Worm (Caenorhabditis elegans) whole organism, L4 larva: ENCODE data around the gene sre-34.

Experiments used
- F10B5.3 ChIP-seq: sonication (generic microtip); optimal IDR thresholded peaks from 2 replicates; lab custom pipeline; 2016; ENCODE audit warnings: mild to moderate bottlenecking, missing genetic modification characterization, missing compliant biosample characterization
- F26F4.8 ChIP-seq: fragments of 200-800 bp; sonication (Bioruptor generic); conservative IDR thresholded peaks from 2 replicates; pipeline ENCODE4 v1.3.6; 2022; ENCODE audit warnings: missing genetic modification characterization, missing compliant biosample characterization
- F49E8.2 ChIP-seq: sonication (generic microtip); optimal IDR thresholded peaks from 2 replicates; lab custom pipeline; 2016; ENCODE audit warnings: missing compliant biosample characterization, mild to moderate bottlenecking, missing genetic modification characterization, borderline replicate concordance
- Y75B8A.6 ChIP-seq: fragments of 200-800 bp; sonication (Bioruptor generic); IDR thresholded peaks from 2 replicates; pipeline ENCODE4 v1.3.6; 2022; ENCODE audit warnings: missing genetic modification reagents, missing genetic modification characterization, missing compliant biosample characterization
- ama-1 ChIP-seq: fragments of 150-350 bp; optimal IDR thresholded peaks from 2 replicates; lab custom pipeline; 2014; ENCODE audit warnings: inconsistent platforms, mixed read lengths
- ceh-44 ChIP-seq: fragments of 200-800 bp; sonication (Bioruptor generic); IDR thresholded peaks from 2 replicates; pipeline ENCODE4 v1.3.6; 2022; ENCODE audit warnings: missing genetic modification reagents, missing genetic modification characterization, missing compliant biosample characterization
- ceh-62 ChIP-seq: sonication (generic microtip); optimal IDR thresholded peaks from 2 replicates; lab custom pipeline; 2017; ENCODE audit warnings: missing biosample characterization, missing genetic modification characterization
- dmd-6 ChIP-seq: fragments of 200-800 bp; sonication (Bioruptor generic); IDR thresholded peaks from 2 replicates; pipeline ENCODE4 v1.3.6; 2022; ENCODE audit warnings: missing genetic modification reagents, missing genetic modification characterization, missing compliant biosample characterization
- dmd-8 ChIP-seq: fragments of 200-800 bp; sonication (Bioruptor generic); IDR thresholded peaks from 2 replicates; pipeline ENCODE4 v1.3.6; 2022; ENCODE audit warnings: missing genetic modification characterization, missing compliant biosample characterization
- dmd-9 ChIP-seq: fragments of 200-800 bp; sonication (Bioruptor generic); IDR thresholded peaks from 2 replicates; pipeline ENCODE4 v1.3.6; 2022; ENCODE audit warnings: missing genetic modification reagents, missing genetic modification characterization, missing compliant biosample characterization
- egl-43 ChIP-seq: fragments of 200-800 bp; sonication (Bioruptor generic); IDR thresholded peaks from 2 replicates; pipeline ENCODE4 v1.3.6; 2022; ENCODE audit warnings: missing genetic modification reagents, missing genetic modification characterization, missing compliant biosample characterization
- fkh-10 ChIP-seq: fragments of 150-350 bp; optimal IDR thresholded peaks from 2 replicates; lab custom pipeline; 2014; ENCODE audit warnings: missing biosample characterization, missing genetic modification reagents, missing genetic modification characterization
- hlh-11 ChIP-seq: fragments of 200-800 bp; sonication (Bioruptor generic); optimal IDR thresholded peaks from 2 replicates; lab custom pipeline; 2018; ENCODE audit warnings: mild to moderate bottlenecking, missing genetic modification characterization, missing compliant biosample characterization
- lim-7 ChIP-seq: fragments of 200-800 bp; sonication (Bioruptor generic); IDR thresholded peaks from 2 replicates; pipeline ENCODE4 v1.3.6; 2022; ENCODE audit warnings: missing genetic modification characterization, missing compliant biosample characterization
- lin-29 ChIP-seq: fragments of 200-800 bp; sonication (Bioruptor generic); IDR thresholded peaks from 2 replicates; pipeline ENCODE4 v1.3.6; 2022; ENCODE audit warnings: missing genetic modification reagents, missing genetic modification characterization, missing compliant biosample characterization
- mdl-1 ChIP-seq, 2 experiments: fragments of 150-350 bp in 1 of 2; sonication (generic microtip) in 1 of 2; optimal IDR thresholded peaks; 2 replicates each; lab custom pipeline; 2014 to 2017; ENCODE audit warnings: missing biosample characterization in 2 of 2, missing genetic modification characterization in 2 of 2
- mxl-3 ChIP-seq: fragments of 200-800 bp; sonication (Bioruptor generic); optimal IDR thresholded peaks from 2 replicates; lab custom pipeline; 2018; ENCODE audit warnings: mild to moderate bottlenecking, missing genetic modification characterization, missing compliant biosample characterization
- nhr-11 ChIP-seq: fragments of 150-350 bp; optimal IDR thresholded peaks from 2 replicates; lab custom pipeline; 2014; ENCODE audit warnings: missing biosample characterization, missing genetic modification characterization
- nhr-28 ChIP-seq: fragments of 150-350 bp; optimal IDR thresholded peaks from 2 replicates; lab custom pipeline; 2014; ENCODE audit warnings: missing biosample characterization, missing genetic modification characterization
- pha-4 ChIP-seq, 2 experiments: fragments of 150-350 bp in 1 of 2; fragments of 200-800 bp in 1 of 2; sonication (Bioruptor generic) in 1 of 2; IDR thresholded peaks in 1 of 2; optimal IDR thresholded peaks in 1 of 2; 2 replicates each; pipeline versions ENCODE4 v1.3.6 to Lab custom; 2014 to 2022; ENCODE audit warnings: missing genetic modification characterization in 2 of 2, missing genetic modification reagents in 2 of 2, missing biosample characterization in 1 of 2, missing compliant biosample characterization in 1 of 2
- sdz-12 ChIP-seq: fragments of 200-800 bp; sonication (Bioruptor generic); optimal IDR thresholded peaks from 2 replicates; lab custom pipeline; 2018; ENCODE audit warnings: mild to moderate bottlenecking, missing genetic modification characterization, missing compliant biosample characterization
- set-16 ChIP-seq: fragments of 200-800 bp; sonication (Bioruptor generic); IDR thresholded peaks from 2 replicates; pipeline ENCODE4 v1.3.6; 2022; ENCODE audit warnings: missing genetic modification reagents, missing genetic modification characterization, missing compliant biosample characterization
- skn-1 ChIP-seq: fragments of 150-350 bp; optimal IDR thresholded peaks from 2 replicates; lab custom pipeline; 2014; ENCODE audit warnings: missing biosample characterization, missing genetic modification characterization
- tra-1 ChIP-seq: fragments of 200-800 bp; sonication (Bioruptor generic); IDR thresholded peaks from 2 replicates; pipeline ENCODE4 v1.3.6; 2022; ENCODE audit warnings: missing genetic modification reagents, missing genetic modification characterization, missing compliant biosample characterization
- unc-62 ChIP-seq, 3 experiments: fragments of 150-350 bp in 1 of 3; sonication (generic microtip); optimal IDR thresholded peaks in 2 of 3; peaks in 1 of 3; 1 replicate in 1 of 3; 2 replicates in 2 of 3; lab custom pipeline; 2014 to 2017; ENCODE audit warnings: missing biosample characterization in 3 of 3, missing genetic modification characterization in 3 of 3, missing genetic modification reagents in 3 of 3, missing genotype in 1 of 3
- vab-7 ChIP-seq: fragments of 200-800 bp; sonication (Bioruptor generic); IDR thresholded peaks from 2 replicates; pipeline ENCODE4 v1.3.6; 2022; ENCODE audit warnings: missing genetic modification reagents, missing genetic modification characterization, missing compliant biosample characterization
- zfp-2 ChIP-seq: sonication (generic microtip); optimal IDR thresholded peaks from 2 replicates; lab custom pipeline; 2016; ENCODE audit warnings: mild to moderate bottlenecking, missing genetic modification characterization, missing compliant biosample characterization

Gene sre-34

DNA sequence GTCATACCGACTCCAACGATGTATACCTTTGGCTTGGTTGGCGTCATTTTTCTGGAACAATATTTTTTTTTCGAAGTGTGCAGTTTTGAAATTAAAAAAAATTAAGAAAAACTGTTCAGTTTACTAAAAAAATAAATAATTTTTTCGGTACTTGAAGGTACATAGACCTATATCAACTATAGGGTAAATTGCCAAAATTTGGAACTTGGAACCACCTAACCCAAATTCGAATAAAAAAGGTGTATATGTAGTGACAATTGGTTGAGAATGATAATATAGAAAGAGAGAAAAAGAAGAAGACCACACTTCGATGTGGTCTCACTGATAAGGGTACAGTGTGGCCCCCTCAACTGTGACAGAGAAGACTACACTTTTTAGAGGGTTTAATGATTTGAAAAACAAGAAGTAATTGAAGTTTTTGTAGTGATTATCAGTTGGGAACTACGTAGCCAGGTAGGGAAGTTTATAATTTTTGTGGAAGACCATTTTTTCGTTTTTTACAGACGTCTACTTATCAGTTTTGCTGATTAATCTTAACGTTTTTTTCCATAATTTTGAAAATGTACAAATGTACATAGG is 24.2 kb upstream of the sre-34 start, which contains the start of gene daf-22 (continued):
- TF ChIP-seq dmd-6 (GFP tag; lab: Robert Waterston, UW) (peak; percentile 74), lin-29 (no peak), mdl-1 (tag; optimal IDR thresholded peaks at IDR 0.05; lab: Kevin White, UChicago) (no peak)

DNA sequence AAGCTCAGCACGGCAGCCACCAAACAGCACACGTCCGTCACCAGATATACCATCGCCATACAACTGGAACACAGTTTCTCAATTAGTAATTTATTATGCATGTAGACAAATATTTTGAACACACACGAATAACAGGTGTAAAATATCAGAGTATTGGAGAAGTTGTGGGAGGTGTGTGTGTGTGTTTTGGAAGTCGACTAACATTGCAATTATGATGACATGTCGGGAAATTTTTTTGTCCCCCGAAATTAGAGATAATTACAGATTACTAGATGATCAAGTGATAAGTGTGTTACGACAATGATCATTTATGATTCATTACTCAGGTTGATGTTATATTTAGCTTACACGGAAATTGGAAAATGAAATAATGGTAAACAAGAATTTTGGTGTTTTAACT is 20.2 kb upstream of the sre-34 start, which contains the start of gene Y57A10C.8:
Gene Y57A10C.8 (minus strand): TSS at position 101 of the 400 bp plus-strand sequence.
- TF ChIP-seq unc-62 (GFP tag; optimal IDR thresholded peaks at IDR 0.05 in 1 of 2; lab: Kevin White, UChicago) (peak in 1 of 2 experiments; percentile 8), unc-62 (tag; optimal IDR thresholded peaks at IDR 0.05; lab: Kevin White, UChicago) (no peak), Y75B8A.6 (no peak)

ce11 chrII:12432356-12432755 is 17.6 kb upstream of the sre-34 start, which contains the start of gene dct-12:
Gene dct-12, minus strand, starts transcription at chrII:12432456.
- TF ChIP-seq fkh-10 (GFP tag; lab: Kevin White, UChicago) (no peak), F49E8.2 (tag; lab: Kevin White, UChicago) (no peak), F10B5.3 (tag; lab: Kevin White, UChicago) (no peak), unc-62 (GFP tag; optimal IDR thresholded peaks at IDR 0.05 in 1 of 2; lab: Kevin White, UChicago) (peak in 1 of 2 experiments; percentile 70), unc-62 (tag; optimal IDR thresholded peaks at IDR 0.05; lab: Kevin White, UChicago) (no peak), sdz-12 (GFP tag; lab: Kevin White, UChicago) (no peak), ceh-62 (tag; lab: Kevin White, UChicago) (no peak)

- TF ChIP-seq egl-43 (GFP tag; lab: Robert Waterston, UW): peak; percentile 57; the same call in 1 of the 2 replicates
- no peak for TF ChIP-seq hlh-11
- no peak for TF ChIP-seq zfp-2 (tag; lab: Kevin White, UChicago)
- TF ChIP-seq dmd-8: 0 out of 2 replicates have a peak, but pooled peaks have one; percentile 47
- peak; percentile 18; the same call in 1 of the 2 replicates for TF ChIP-seq pha-4 (GFP tag; IDR thresholded peaks at IDR 0.05; lab: Robert Waterston, UW)
- no peak for TF ChIP-seq pha-4 (tag; optimal IDR thresholded peaks at IDR 0.05; lab: Kevin White, UChicago)
- peak; percentile 63; the same call in 1 of the 2 replicates for TF ChIP-seq lim-7
- TF ChIP-seq dmd-9 (GFP tag; lab: Robert Waterston, UW): 0 out of 2 replicates have a peak, but pooled peaks have one; percentile 61
- TF ChIP-seq F26F4.8: no peak
- peak; percentile 42; the same call in 1 of the 2 replicates for TF ChIP-seq vab-7 (GFP tag; lab: Robert Waterston, UW)
- peak; percentile 62 for TF ChIP-seq set-16 (GFP tag; lab: Robert Waterston, UW)
Observed at ce11 chrII:12435202-12435872, 14.6 kb upstream of the sre-34 start.

- TF ChIP-seq ceh-44 (no peak), tra-1 (GFP tag; lab: Robert Waterston, UW) (no peak), lim-7 (0 out of 2 replicates have a peak, but pooled peaks have one; percentile 32), mxl-3 (GFP tag; lab: Kevin White, UChicago) (no peak)
- TF ChIP-seq, all 104 proteins: peak for 1
Observed at ce11 chrII:12436717-12437116, 13.2 kb upstream of the sre-34 start.

DNA sequence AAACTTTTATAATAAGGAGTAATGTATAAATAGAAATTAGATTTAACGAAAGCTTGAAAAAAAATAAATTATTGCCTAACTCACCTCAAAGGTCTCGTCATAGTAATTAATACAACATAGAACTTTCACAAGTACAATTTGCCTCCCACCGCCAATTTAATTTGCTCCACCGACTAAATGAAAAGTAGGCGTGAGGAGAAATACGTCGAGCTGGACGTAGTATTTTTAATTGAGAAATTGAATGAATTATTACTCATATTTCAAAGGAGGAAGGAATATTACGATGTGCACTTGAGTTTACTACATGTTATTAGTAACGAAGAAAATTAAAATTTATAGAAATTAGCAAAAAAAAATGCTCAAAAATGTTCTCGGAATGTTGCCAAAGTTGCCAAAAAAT is 11.5 kb upstream of the sre-34 start, which contains the start of gene Y57A10C.9:
Gene Y57A10C.9 (minus strand): TSS at position 101 of the 400 bp plus-strand sequence.
- TF ChIP-seq nhr-11 (no peak), nhr-28 (tag; lab: Kevin White, UChicago) (no peak), ama-1 (lab: Kevin White, UChicago) (no peak), skn-1 (no peak)
